Comparison of ENCODE assay signal across 2 worm cellular contexts in the genomic region with DNA sequence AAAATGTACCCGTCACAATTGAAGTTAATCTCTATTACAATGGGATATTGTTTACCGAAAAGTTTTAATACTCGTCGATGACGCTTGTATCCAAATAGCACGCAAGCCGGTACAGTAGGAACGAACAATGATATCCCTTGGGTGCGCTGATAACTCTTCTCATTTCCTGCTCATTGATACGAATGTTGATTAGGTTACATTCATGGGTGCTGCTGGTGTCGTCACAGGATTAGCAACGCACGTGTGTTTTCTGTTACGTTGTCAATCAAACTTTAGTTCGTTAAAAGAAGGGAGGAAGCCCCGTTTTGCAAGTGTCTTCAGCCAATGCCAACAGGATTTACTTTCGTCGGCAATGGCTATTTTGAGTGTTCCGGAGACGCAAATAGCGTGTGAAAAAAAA.
TF ChIP-seq lines count a peak whose summit lies in the region.

No protein-coding gene starts in this region.

TF ChIP-seq in whole organism, L1 larva, 84 proteins besides CTCF, POLR2A, EP300 and RAD21:
- no peak for TF ChIP-seq unc-30 (tag; optimal IDR thresholded peaks at IDR 0.05; lab: Kevin White, UChicago)
- no peak for TF ChIP-seq fkh-10 (GFP tag; optimal IDR thresholded peaks at IDR 0.05; lab: Kevin White, UChicago)
- TF ChIP-seq aly-2 (tag; optimal IDR thresholded peaks at IDR 0.05; lab: Kevin White, UChicago), result no peak
- no peak for TF ChIP-seq ztf-11 (tag; optimal IDR thresholded peaks at IDR 0.05; lab: Kevin White, UChicago)
- no peak for TF ChIP-seq dpl-1 (GFP tag; optimal IDR thresholded peaks at IDR 0.05; lab: Kevin White, UChicago)
- TF ChIP-seq hlh-4 (tag; optimal IDR thresholded peaks at IDR 0.05; lab: Kevin White, UChicago), result no peak
- no peak for TF ChIP-seq elt-2 (tag; optimal IDR thresholded peaks at IDR 0.05; lab: Kevin White, UChicago)
- no peak for TF ChIP-seq nhr-19 (GFP tag; conservative IDR thresholded peaks at IDR 0.05; lab: Robert Waterston, UW)
- peak; percentile 25 for TF ChIP-seq nhr-47 (tag; optimal IDR thresholded peaks at IDR 0.05; lab: Kevin White, UChicago)
- TF ChIP-seq hpl-2 (GFP tag; optimal IDR thresholded peaks at IDR 0.05; lab: Kevin White, UChicago), result no peak
- TF ChIP-seq lir-3 (tag; optimal IDR thresholded peaks at IDR 0.05; lab: Kevin White, UChicago; ENCODE audit: poor library complexity), result no peak
- TF ChIP-seq egl-13 (tag; optimal IDR thresholded peaks at IDR 0.05; lab: Kevin White, UChicago), result peak; percentile 3
- TF ChIP-seq C34B4.2 (tag; optimal IDR thresholded peaks at IDR 0.05; lab: Kevin White, UChicago), result no peak
- no peak for TF ChIP-seq hlh-17 (GFP tag; optimal IDR thresholded peaks at IDR 0.05; lab: Kevin White, UChicago; ENCODE audit: borderline replicate concordance)
- peak; percentile 28 for TF ChIP-seq nhr-71 (tag; optimal IDR thresholded peaks at IDR 0.05; lab: Kevin White, UChicago)
- peak; percentile 93 for TF ChIP-seq dsc-1 (tag; optimal IDR thresholded peaks at IDR 0.05; lab: Kevin White, UChicago)
- no peak for TF ChIP-seq nhr-20 (tag; optimal IDR thresholded peaks at IDR 0.05; lab: Kevin White, UChicago)
- peak; percentile 44 for TF ChIP-seq sox-4 (tag; optimal IDR thresholded peaks at IDR 0.05; lab: Kevin White, UChicago)
- peak; percentile 7 for TF ChIP-seq pax-3 (tag; optimal IDR thresholded peaks at IDR 0.05; lab: Kevin White, UChicago)
- TF ChIP-seq fkh-8 (tag; optimal IDR thresholded peaks at IDR 0.05; lab: Kevin White, UChicago), result peak; percentile 81
- TF ChIP-seq tlp-1 (tag; optimal IDR thresholded peaks at IDR 0.05; lab: Kevin White, UChicago), result no peak
TF ChIP-seq in whole organism, L1 larva: peak in this region for 7.

TF ChIP-seq in whole organism, L2 larva, 48 proteins besides CTCF, POLR2A, EP300 and RAD21:
- TF ChIP-seq ztf-4 (tag; optimal IDR thresholded peaks at IDR 0.05; lab: Kevin White, UChicago) (no peak), sma-9 (GFP tag; optimal IDR thresholded peaks at IDR 0.05; lab: Kevin White, UChicago) (peak; percentile 37), sma-9 (tag; optimal IDR thresholded peaks at IDR 0.05; lab: Kevin White, UChicago) (no peak)
